Fruit fly (Drosophila melanogaster) whole organism, prepupa: Measurements from ENCODE around the gene Nepl15.

Experiments used
- CG11902 ChIP-seq: fragments of 200-800 bp; sonication (Bioruptor generic); optimal IDR thresholded peaks from 3 replicates; lab custom pipeline; 2016; ENCODE audit warnings: missing biosample characterization, missing genetic modification characterization
- CG3032 ChIP-seq: fragments of 200-800 bp; optimal IDR thresholded peaks from 2 replicates; lab custom pipeline; 2019; ENCODE audit warnings: missing biosample characterization, mild to moderate bottlenecking, missing genetic modification characterization, moderate library complexity
- CG6163 ChIP-seq: fragments of 200-800 bp; sonication (Bioruptor generic); IDR thresholded peaks from 3 replicates; pipeline ENCODE4 v1.3.6; 2022; ENCODE audit warnings: missing biosample characterization, missing genetic modification characterization
- CG7368 ChIP-seq: fragments of 200-800 bp; sonication (Bioruptor generic); optimal IDR thresholded peaks from 3 replicates; lab custom pipeline; 2016; ENCODE audit warnings: missing biosample characterization, missing genetic modification characterization
- Gug ChIP-seq: fragments of 200-800 bp; sonication (Bioruptor generic); IDR thresholded peaks from 2 replicates; pipeline ENCODE4 v1.3.6; 2022; ENCODE audit warnings: missing biosample characterization, missing genetic modification characterization
- Lpt ChIP-seq: fragments of 200-800 bp; sonication (Bioruptor generic); optimal IDR thresholded peaks from 3 replicates; lab custom pipeline; 2016; ENCODE audit warnings: missing biosample characterization, missing genetic modification characterization
- spab ChIP-seq: fragments of 200-800 bp; sonication (Bioruptor generic); optimal IDR thresholded peaks from 2 replicates; lab custom pipeline; 2017; ENCODE audit warnings: missing biosample characterization, mild to moderate bottlenecking, missing genetic modification characterization, missing genetic modification reagents
- vri ChIP-seq: fragments of 200-800 bp; sonication (Bioruptor generic); optimal IDR thresholded peaks from 3 replicates; lab custom pipeline; 2016; ENCODE audit warnings: missing biosample characterization, mild to moderate bottlenecking, missing genetic modification characterization

DNA sequence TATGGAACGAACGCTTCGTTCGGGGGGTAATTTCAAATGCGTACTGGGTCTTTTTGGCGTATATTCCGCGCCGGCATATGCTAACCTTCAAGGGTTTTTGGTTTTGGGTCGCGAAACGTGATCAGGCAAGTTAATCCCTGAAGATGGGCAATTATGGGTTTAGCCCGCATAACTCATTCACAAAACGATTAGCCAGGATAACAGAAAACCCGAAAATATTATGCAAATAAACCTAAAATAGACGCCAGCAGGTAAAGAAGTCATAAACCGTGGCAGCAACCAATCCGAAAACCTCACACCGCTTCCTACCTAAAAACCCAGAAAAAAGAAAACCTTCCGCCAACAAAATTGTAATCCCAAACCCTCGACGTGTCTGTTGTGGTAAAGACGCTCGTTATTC is 23.1 kb upstream of the Nepl15 start:
- TF ChIP-seq CG11902 (no peak), vri (GFP tag; lab: Kevin White, UChicago) (no peak), Gug (GFP tag; lab: Robert Waterston, UW) (no peak), CG7368 (GFP tag; lab: Kevin White, UChicago) (no peak), CG3032 (tag; lab: Kevin White, UChicago) (no peak), Lpt (GFP tag; lab: Kevin White, UChicago) (no peak), CG6163 (GFP tag; lab: Robert Waterston, UW) (no peak), spab (GFP tag; lab: Kevin White, UChicago) (no peak)
